Fruit fly (Drosophila melanogaster) whole organism, embryonic: ENCODE measurements around the gene Ilp6.

Experiments used
- Adf1 ChIP-seq: fragments of 200-800 bp; sonication (Bioruptor generic); IDR thresholded peaks from 2 replicates; pipeline ENCODE4 v1.3.6; 2022; ENCODE audit warnings: missing biosample characterization, missing genetic modification characterization
- Bgb ChIP-seq: fragments of 200-800 bp; sonication (Bioruptor generic); IDR thresholded peaks from 2 replicates; pipeline ENCODE4 v1.3.6; 2022; ENCODE audit warnings: missing biosample characterization, missing genetic modification characterization; ENCODE audit not compliant: partially characterized antibody
- CG10654 ChIP-seq: fragments of 200-800 bp; sonication (Bioruptor generic); optimal IDR thresholded peaks from 2 replicates; lab custom pipeline; 2016; ENCODE audit warnings: missing biosample characterization, missing genetic modification characterization
- CG11695 ChIP-seq: fragments of 200-800 bp; sonication (Bioruptor generic); IDR thresholded peaks from 3 replicates; pipeline ENCODE4 v1.3.6; 2022; ENCODE audit warnings: missing biosample characterization, missing genetic modification characterization
- CG11696 ChIP-seq: fragments of 200-800 bp; sonication (Bioruptor generic); IDR thresholded peaks from 2 replicates; pipeline ENCODE4 v1.3.6; 2022; ENCODE audit warnings: missing biosample characterization, missing genetic modification characterization
- CG12942 ChIP-seq: fragments of 200-800 bp; sonication (Bioruptor generic); optimal IDR thresholded peaks from 3 replicates; lab custom pipeline; 2016; ENCODE audit warnings: missing biosample characterization, missing genetic modification characterization
- CG13624 ChIP-seq: fragments of 200-800 bp; sonication (Bioruptor generic); optimal IDR thresholded peaks from 2 replicates; lab custom pipeline; 2016; ENCODE audit warnings: missing biosample characterization, missing genetic modification characterization
- CG16815 ChIP-seq: fragments of 200-800 bp; sonication (Bioruptor generic); optimal IDR thresholded peaks from 3 replicates; lab custom pipeline; 2017; ENCODE audit warnings: missing biosample characterization, mild to moderate bottlenecking, missing genetic modification characterization
- CG17385 ChIP-seq: fragments of 200-800 bp; sonication (Bioruptor generic); optimal IDR thresholded peaks from 3 replicates; lab custom pipeline; 2018; ENCODE audit warnings: missing biosample characterization, mild to moderate bottlenecking, missing genetic modification characterization
- CG17612 ChIP-seq: fragments of 200-800 bp; sonication (Bioruptor generic); IDR thresholded peaks from 2 replicates; pipeline ENCODE4 v1.3.6; 2022; ENCODE audit warnings: missing biosample characterization, missing genetic modification characterization
- CG17829 ChIP-seq: fragments of 200-800 bp; optimal IDR thresholded peaks from 2 replicates; lab custom pipeline; 2019; ENCODE audit warnings: missing biosample characterization, mild to moderate bottlenecking, missing genetic modification characterization, moderate library complexity
- CG1792 ChIP-seq: fragments of 200-800 bp; sonication (Bioruptor generic); optimal IDR thresholded peaks from 2 replicates; lab custom pipeline; 2016; ENCODE audit warnings: missing biosample characterization, missing genetic modification characterization
- CG2202 ChIP-seq: fragments of 200-800 bp; sonication (Bioruptor generic); optimal IDR thresholded peaks from 2 replicates; lab custom pipeline; 2018; ENCODE audit warnings: missing biosample characterization, mild to moderate bottlenecking, missing genetic modification characterization
- CG3065 ChIP-seq: fragments of 200-800 bp; sonication (Bioruptor generic); optimal IDR thresholded peaks from 2 replicates; lab custom pipeline; 2016; ENCODE audit warnings: missing biosample characterization, missing genetic modification characterization
- CG31441 ChIP-seq: fragments of 200-800 bp; sonication (Bioruptor generic); IDR thresholded peaks from 2 replicates; pipeline ENCODE4 v1.3.6; 2022; ENCODE audit warnings: missing biosample characterization, missing genetic modification characterization
- CG3163 ChIP-seq: fragments of 200-800 bp; sonication (Bioruptor generic); optimal IDR thresholded peaks from 3 replicates; lab custom pipeline; 2016; ENCODE audit warnings: missing biosample characterization, missing genetic modification characterization
- CG34376 ChIP-seq: fragments of 200-800 bp; sonication (Bioruptor generic); optimal IDR thresholded peaks from 2 replicates; lab custom pipeline; 2018; ENCODE audit warnings: missing biosample characterization, mild to moderate bottlenecking, missing genetic modification characterization
- CG5245 ChIP-seq: fragments of 200-800 bp; sonication (Bioruptor generic); optimal IDR thresholded peaks from 3 replicates; lab custom pipeline; 2016; ENCODE audit warnings: missing biosample characterization, missing genetic modification characterization
- CG6813 ChIP-seq: fragments of 200-800 bp; sonication (Bioruptor generic); optimal IDR thresholded peaks from 2 replicates; lab custom pipeline; 2017; ENCODE audit warnings: missing biosample characterization, missing genetic modification characterization, mild to moderate bottlenecking, moderate library complexity, missing genetic modification reagents
- CG7839 ChIP-seq: fragments of 200-800 bp; sonication (Bioruptor generic); optimal IDR thresholded peaks from 3 replicates; lab custom pipeline; 2018; ENCODE audit warnings: missing biosample characterization, mild to moderate bottlenecking, missing genetic modification characterization, moderate library complexity
- CG8089 ChIP-seq: fragments of 200-800 bp; sonication (Bioruptor generic); optimal IDR thresholded peaks from 3 replicates; lab custom pipeline; 2016; ENCODE audit warnings: missing biosample characterization, missing genetic modification characterization
- CG9609 ChIP-seq: fragments of 200-800 bp; sonication (Bioruptor generic); optimal IDR thresholded peaks from 3 replicates; lab custom pipeline; 2016; ENCODE audit warnings: missing biosample characterization, missing genetic modification characterization
- CTCF ChIP-seq: fragments of 200-800 bp; sonication (Bioruptor generic); optimal IDR thresholded peaks from 2 replicates; lab custom pipeline; 2017; ENCODE audit warnings: missing biosample characterization, mild to moderate bottlenecking, missing genetic modification characterization, moderate library complexity
- Camta ChIP-seq: fragments of 200-800 bp; sonication (Bioruptor generic); optimal IDR thresholded peaks from 2 replicates; lab custom pipeline; 2016; ENCODE audit warnings: missing biosample characterization, missing genetic modification characterization
- Drgx ChIP-seq: fragments of 200-800 bp; sonication (Bioruptor generic); IDR thresholded peaks from 2 replicates; pipeline ENCODE4 v1.3.6; 2022; ENCODE audit warnings: missing biosample characterization, missing genetic modification characterization
- Ets65A ChIP-seq: fragments of 200-800 bp; sonication (Bioruptor generic); peaks from one replicate; lab custom pipeline; 2016; ENCODE audit warnings: missing biosample characterization, missing genetic modification characterization
- HmgZ ChIP-seq: fragments of 200-800 bp; sonication (Bioruptor generic); optimal IDR thresholded peaks from 2 replicates; lab custom pipeline; 2018; ENCODE audit warnings: missing biosample characterization, mild to moderate bottlenecking, missing genetic modification characterization
- Hsf ChIP-seq: fragments of 200-800 bp; sonication (Bioruptor generic); optimal IDR thresholded peaks from 3 replicates; lab custom pipeline; 2016; ENCODE audit warnings: missing biosample characterization, missing genetic modification characterization
- Lhr ChIP-seq: fragments of 200-800 bp; sonication (Bioruptor generic); optimal IDR thresholded peaks from 3 replicates; lab custom pipeline; 2017; ENCODE audit warnings: mild to moderate bottlenecking, missing biosample characterization, missing genetic modification reagents, missing genetic modification characterization
- Mad ChIP-seq: fragments of 200-800 bp; sonication (Bioruptor generic); optimal IDR thresholded peaks from 2 replicates; lab custom pipeline; 2016; ENCODE audit warnings: missing biosample characterization, missing genetic modification characterization
- Med ChIP-seq: fragments of 200-800 bp; sonication (Bioruptor generic); peaks from one replicate; lab custom pipeline; 2016; ENCODE audit warnings: missing biosample characterization, missing genetic modification characterization, mild to moderate bottlenecking, inconsistent platforms, moderate library complexity
- Meics ChIP-seq: fragments of 200-800 bp; sonication (Bioruptor generic); optimal IDR thresholded peaks from 2 replicates; lab custom pipeline; 2017; ENCODE audit warnings: missing biosample characterization, mild to moderate bottlenecking, missing genetic modification characterization
- Neu2 ChIP-seq: fragments of 200-800 bp; sonication (Bioruptor generic); optimal IDR thresholded peaks from 3 replicates; lab custom pipeline; 2016; ENCODE audit warnings: missing biosample characterization, missing genetic modification characterization, borderline replicate concordance
- Opbp ChIP-seq: fragments of 200-800 bp; sonication (Bioruptor generic); IDR thresholded peaks from 3 replicates; pipeline ENCODE4 v1.3.6; 2022; ENCODE audit warnings: missing biosample characterization, missing genetic modification characterization; ENCODE audit not compliant: partially characterized antibody
- Ravus ChIP-seq: fragments of 200-800 bp; sonication (Bioruptor generic); IDR thresholded peaks from 2 replicates; pipeline ENCODE4 v1.3.6; 2022; ENCODE audit warnings: missing biosample characterization, missing genetic modification characterization
- Rfx ChIP-seq: fragments of 200-800 bp; sonication (Bioruptor generic); IDR thresholded peaks from 2 replicates; pipeline ENCODE4 v1.3.6; 2022; ENCODE audit warnings: missing biosample characterization, missing genetic modification characterization
- Tbp ChIP-seq: fragments of >200 bp; optimal IDR thresholded peaks from 2 replicates; lab custom pipeline; 2018; ENCODE audit warnings: missing biosample characterization, missing genetic modification characterization
- ab ChIP-seq: fragments of 200-800 bp; sonication (Bioruptor generic); optimal IDR thresholded peaks from 2 replicates; lab custom pipeline; 2016; ENCODE audit warnings: missing biosample characterization, missing genetic modification characterization
- ap ChIP-seq: fragments of 200-800 bp; sonication (Bioruptor generic); IDR thresholded peaks from 2 replicates; pipeline ENCODE4 v1.3.6; 2022; ENCODE audit warnings: missing biosample characterization, missing genetic modification characterization
- cad ChIP-seq: fragments of >200 bp; optimal IDR thresholded peaks from 2 replicates; lab custom pipeline; 2017; ENCODE audit warnings: missing biosample characterization, missing genetic modification characterization
- danr ChIP-seq: fragments of 200-800 bp; sonication (Bioruptor generic); IDR thresholded peaks from 2 replicates; pipeline ENCODE4 v1.3.6; 2022; ENCODE audit warnings: missing biosample characterization, missing genetic modification characterization
- kay ChIP-seq: fragments of 200-800 bp; sonication (Bioruptor generic); optimal IDR thresholded peaks from 2 replicates; lab custom pipeline; 2016; ENCODE audit warnings: missing biosample characterization, missing genetic modification characterization
- lab ChIP-seq: fragments of 200-800 bp; sonication (Bioruptor generic); optimal IDR thresholded peaks from 3 replicates; lab custom pipeline; 2017; ENCODE audit warnings: missing biosample characterization, missing genetic modification characterization, mild to moderate bottlenecking, moderate library complexity, missing genetic modification reagents
- lmd ChIP-seq: fragments of 200-800 bp; sonication (Bioruptor generic); IDR thresholded peaks from 2 replicates; pipeline ENCODE4 v1.3.6; 2022; ENCODE audit warnings: missing biosample characterization, missing genetic modification characterization
- pan ChIP-seq, 4 experiments: fragments of >200 bp in 3 of 4; fragments of 200-800 bp in 1 of 4; sonication (Bioruptor generic) in 1 of 4; optimal IDR thresholded peaks in 3 of 4; IDR thresholded peaks in 1 of 4; 2 replicates each; pipeline versions ENCODE4 v1.3.6 to Lab custom; 2017 to 2022; ENCODE audit warnings: missing biosample characterization in 2 of 4, missing genetic modification characterization in 2 of 4, mixed read lengths in 1 of 4
- pros ChIP-seq: fragments of 200-800 bp; sonication (Bioruptor generic); optimal IDR thresholded peaks from 3 replicates; lab custom pipeline; 2019; ENCODE audit warnings: missing biosample characterization, mild to moderate bottlenecking, missing genetic modification characterization, moderate library complexity
- ro ChIP-seq: fragments of 200-800 bp; sonication (Bioruptor generic); IDR thresholded peaks from 2 replicates; pipeline ENCODE4 v1.3.6; 2022; ENCODE audit warnings: missing biosample characterization, missing genetic modification characterization
- tx ChIP-seq: fragments of 200-800 bp; sonication (Bioruptor generic); optimal IDR thresholded peaks from 2 replicates; lab custom pipeline; 2016; ENCODE audit warnings: missing biosample characterization, missing genetic modification characterization
- vnd ChIP-seq: fragments of 200-800 bp; sonication (Bioruptor generic); IDR thresholded peaks from 3 replicates; pipeline ENCODE4 v1.3.6; 2022; ENCODE audit warnings: missing biosample characterization, missing genetic modification characterization; ENCODE audit not compliant: partially characterized antibody
- vvl ChIP-seq: fragments of 200-800 bp; sonication (Bioruptor generic); IDR thresholded peaks from 2 replicates; pipeline ENCODE4 v1.3.6; 2022; ENCODE audit warnings: missing biosample characterization, missing genetic modification characterization
- zfh1 ChIP-seq: fragments of 200-800 bp; sonication (Bioruptor generic); IDR thresholded peaks from 3 replicates; pipeline ENCODE4 v1.3.6; 2022; ENCODE audit warnings: missing biosample characterization, missing genetic modification characterization

Ilp6 gene

dm6 chrX:2356441-2356840, 22.0 kb upstream of the Ilp6 start:
- TF ChIP-seq Neu2, result no peak
- no peak for TF ChIP-seq vnd (GFP tag; lab: Robert Waterston, UW)
- no peak for TF ChIP-seq CTCF (GFP tag; lab: Kevin White, UChicago)
- TF ChIP-seq CG8089 (GFP tag; lab: Kevin White, UChicago), result no peak
- no peak for TF ChIP-seq Adf1 (GFP tag; lab: Robert Waterston, UW)
- TF ChIP-seq vvl, result no peak
- no peak for TF ChIP-seq Mad (GFP tag; lab: Kevin White, UChicago)
- TF ChIP-seq zfh1 (GFP tag; lab: Robert Waterston, UW), result 0 out of 3 replicates have a peak, but pooled peaks have one; percentile 13
- TF ChIP-seq Lhr (GFP tag; lab: Kevin White, UChicago), result no peak
- no peak for TF ChIP-seq Camta (GFP tag; lab: Kevin White, UChicago)
- peak; percentile 30 for TF ChIP-seq Med (GFP tag; lab: Kevin White, UChicago)
- no peak for TF ChIP-seq CG17612 (GFP tag; lab: Robert Waterston, UW)
- TF ChIP-seq Drgx (GFP tag; lab: Robert Waterston, UW), result peak; percentile 75
- TF ChIP-seq kay (GFP tag; lab: Kevin White, UChicago), result no peak
- TF ChIP-seq, all 482 proteins: peak for 3

dm6 chrX:2355531-2355986, 21.1 kb upstream of the Ilp6 start:
- TF ChIP-seq lmd (GFP tag; lab: Robert Waterston, UW) (no peak), Tbp (no peak), CG5245 (GFP tag; lab: Kevin White, UChicago) (no peak), HmgZ (tag; lab: Kevin White, UChicago) (peak; percentile 11), CG12942 (GFP tag; lab: Kevin White, UChicago) (no peak), ab (no peak), lab (GFP tag; lab: Kevin White, UChicago) (peak; percentile 47), CG7839 (no peak), Med (GFP tag; lab: Kevin White, UChicago) (peak; percentile 5), pan (optimal IDR thresholded peaks at IDR 0.05; lab: Kevin White, UChicago) (no peak), pan (GFP tag; optimal IDR thresholded peaks at IDR 0.05 in 1 of 2, IDR thresholded peaks at IDR 0.05 in 1 of 2) (no peak), Bgb (no peak), CG11696 (GFP tag; lab: Robert Waterston, UW) (peak; percentile 59), Lhr (GFP tag; lab: Kevin White, UChicago) (no peak), cad (GFP tag; lab: Kevin White, UChicago) (no peak), ap (no peak), CG2202 (no peak), Meics (no peak), CG6813 (GFP tag; lab: Kevin White, UChicago) (no peak), Ravus (GFP tag; lab: Robert Waterston, UW) (no peak), CG16815 (GFP tag; lab: Kevin White, UChicago) (no peak), tx (GFP tag; lab: Kevin White, UChicago) (no peak), CG1792 (GFP tag; lab: Kevin White, UChicago) (no peak), Rfx (no peak), Adf1 (GFP tag; lab: Robert Waterston, UW) (no peak), Hsf (GFP tag; lab: Kevin White, UChicago) (no peak), CG9609 (GFP tag; lab: Kevin White, UChicago) (no peak), pros (GFP tag; lab: Kevin White, UChicago) (no peak), CG3163 (GFP tag; lab: Kevin White, UChicago) (no peak), CG13624 (GFP tag; lab: Kevin White, UChicago) (no peak), Opbp (GFP tag; lab: Robert Waterston, UW) (no peak), danr (GFP tag; lab: Robert Waterston, UW) (no peak), CG3065 (no peak), CG17385 (no peak), CG31441 (no peak), Ets65A (GFP tag; lab: Kevin White, UChicago) (no peak), CG11695 (no peak), CG34376 (GFP tag; lab: Kevin White, UChicago) (peak; percentile 76), Neu2 (no peak), CG10654 (GFP tag; lab: Kevin White, UChicago) (no peak), ro (no peak), CG17829 (tag; lab: Kevin White, UChicago) (no peak)
